Worm (Caenorhabditis elegans): ENCODE data around the gene wrn-1.
A peak's percentile ranks its signal among the peaks of the same experiment; 100 is the strongest.

wrn-1 gene

ce11 chrII:6578378-6578777 is 23.6 kb downstream of the wrn-1 start, which contains the start of gene sra-31:
Gene sra-31, minus strand, starts transcription at chrII:6578478.
- TF ChIP-seq nhr-10 (tag; optimal IDR thresholded peaks at IDR 0.05) = no peak
- no peak for TF ChIP-seq mdl-1 (tag; optimal IDR thresholded peaks at IDR 0.05)
- TF ChIP-seq unc-39 (tag; optimal IDR thresholded peaks at IDR 0.05) = no peak
- TF ChIP-seq nhr-129 (tag; optimal IDR thresholded peaks at IDR 0.05) = no peak
- no peak for TF ChIP-seq crh-2 (tag; optimal IDR thresholded peaks at IDR 0.05)
- TF ChIP-seq nhr-77 (tag; optimal IDR thresholded peaks at IDR 0.05) = no peak
- no peak for TF ChIP-seq nhr-12 (tag; optimal IDR thresholded peaks at IDR 0.05)
- no peak for TF ChIP-seq unc-55 (GFP tag; optimal IDR thresholded peaks at IDR 0.05)
- TF ChIP-seq mbf-1 (tag; optimal IDR thresholded peaks at IDR 0.05) = no peak
- no peak for TF ChIP-seq blmp-1 (tag; optimal IDR thresholded peaks at IDR 0.05; ENCODE audit: insufficient read depth)
- no peak for TF ChIP-seq dmd-4 (tag; optimal IDR thresholded peaks at IDR 0.05)
- TF ChIP-seq lin-11 (tag; optimal IDR thresholded peaks at IDR 0.05) = no peak
- TF ChIP-seq aly-2 (tag; optimal IDR thresholded peaks at IDR 0.05) = no peak
- no peak for TF ChIP-seq ztf-11 (tag; optimal IDR thresholded peaks at IDR 0.05)
- TF ChIP-seq sma-9 (GFP tag; optimal IDR thresholded peaks at IDR 0.05) = no peak
- no peak for TF ChIP-seq sma-9 (tag; optimal IDR thresholded peaks at IDR 0.05)
- no peak for TF ChIP-seq nhr-11 (tag; optimal IDR thresholded peaks at IDR 0.05)
- TF ChIP-seq egl-27 (tag; optimal IDR thresholded peaks at IDR 0.05) = no peak
- TF ChIP-seq nhr-25 (tag; optimal IDR thresholded peaks at IDR 0.05) = no peak
- no peak for TF ChIP-seq ceh-82 (tag; optimal IDR thresholded peaks at IDR 0.05)
- TF ChIP-seq sem-4 (tag; optimal IDR thresholded peaks at IDR 0.05) = no peak

DNA sequence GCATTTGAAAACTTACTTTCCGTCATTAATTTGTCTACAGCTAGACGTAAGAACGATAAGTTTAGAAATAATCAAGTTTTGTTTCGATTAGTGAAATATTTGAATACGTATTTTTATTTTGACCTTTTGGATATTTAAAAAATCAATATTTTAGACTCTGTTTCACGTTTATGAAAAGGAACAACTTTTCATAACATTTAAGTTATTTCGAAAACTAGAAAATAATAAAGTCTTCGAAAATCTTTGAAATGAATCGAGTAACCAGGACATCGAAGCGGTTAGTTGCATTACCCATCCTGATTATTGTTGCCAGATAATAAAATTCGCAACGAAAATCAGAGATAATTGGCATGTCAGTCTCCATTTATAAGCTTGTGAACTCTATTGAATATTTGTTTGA is 26.5 kb downstream of the wrn-1 start, which contains the start of gene C56C10.6:
Gene C56C10.6 (minus strand): TSS at position 101 of the 400 bp plus-strand sequence.
- TF ChIP-seq Y55F3AM.14 (GFP tag; optimal IDR thresholded peaks at IDR 0.05) (no peak), elt-3 (tag; optimal IDR thresholded peaks at IDR 0.05) (no peak), ceh-82 (tag; optimal IDR thresholded peaks at IDR 0.05) (no peak), snpc-4 (tag; optimal IDR thresholded peaks at IDR 0.05) (no peak), unc-55 (GFP tag; optimal IDR thresholded peaks at IDR 0.05) (no peak), nhr-11 (tag; optimal IDR thresholded peaks at IDR 0.05) (no peak), nhr-10 (tag; optimal IDR thresholded peaks at IDR 0.05) (no peak), nhr-129 (tag; optimal IDR thresholded peaks at IDR 0.05) (no peak), mdl-1 (tag; optimal IDR thresholded peaks at IDR 0.05) (no peak)

DNA sequence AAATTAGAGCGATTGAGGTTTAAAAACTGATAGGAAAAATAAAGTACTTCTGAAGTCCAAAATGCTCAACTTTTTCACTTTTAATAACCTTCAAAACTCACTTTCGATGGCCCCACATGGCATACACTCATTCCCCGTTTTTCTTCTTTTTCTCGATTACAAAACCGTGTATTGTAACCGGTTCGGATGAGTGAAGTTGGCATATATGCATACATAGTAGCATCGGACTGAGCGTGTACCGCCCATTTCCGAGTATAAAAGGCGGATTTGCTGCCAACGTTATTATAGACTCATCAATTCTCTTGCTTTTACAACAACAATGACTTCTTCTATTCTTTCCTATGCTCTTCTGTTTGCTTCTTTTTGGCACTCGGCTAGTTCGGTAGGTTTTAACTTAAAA is 28.0 kb downstream of the wrn-1 start, which contains the start of gene C56C10.4:
Gene C56C10.4 (plus strand): TSS at position 301 of the 400 bp plus-strand sequence.
- no peak for TF ChIP-seq fos-1 (tag; optimal IDR thresholded peaks at IDR 0.05)
- no peak for TF ChIP-seq nhr-23 (tag; optimal IDR thresholded peaks at IDR 0.05)
- TF ChIP-seq elt-3 (tag; optimal IDR thresholded peaks at IDR 0.05) = no peak
- no peak for TF ChIP-seq mab-5 (tag; optimal IDR thresholded peaks at IDR 0.05)
- no peak for TF ChIP-seq sma-3 (GFP tag; optimal IDR thresholded peaks at IDR 0.05)

DNA sequence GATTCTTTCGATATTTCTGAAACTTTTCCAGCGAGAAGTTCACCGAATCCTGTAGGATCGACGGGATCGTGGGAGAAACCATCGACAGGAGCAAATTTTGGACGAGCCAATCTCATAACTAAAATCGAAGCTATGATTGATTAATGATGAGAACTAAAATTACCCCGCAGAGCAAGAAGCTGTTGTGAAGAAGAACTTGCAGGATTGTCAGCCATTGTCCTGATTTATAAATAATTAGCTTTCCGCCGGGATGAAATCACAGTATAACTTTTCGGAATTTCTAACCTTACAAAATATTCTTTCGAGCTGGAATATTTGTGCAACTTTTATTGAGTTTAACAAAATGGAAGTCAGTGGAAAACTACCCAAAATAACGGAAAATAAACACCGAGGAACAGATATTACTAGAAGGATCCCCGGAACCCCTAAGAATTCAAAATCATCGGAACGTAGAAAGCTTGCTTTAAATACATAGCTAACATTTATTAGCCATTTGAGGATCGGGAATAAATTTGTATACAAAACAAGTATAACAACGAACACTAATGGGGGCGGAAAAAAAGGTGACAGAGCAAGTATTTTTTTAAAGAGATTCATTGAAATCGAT is 32.6 kb downstream of the wrn-1 start, which contains the start of gene C56C10.7:
Gene C56C10.7 (minus strand): TSS at position 312 of the 607 bp plus-strand sequence.
- no peak for TF ChIP-seq mbf-1 (tag; optimal IDR thresholded peaks at IDR 0.05)
- TF ChIP-seq ztf-4 (tag; optimal IDR thresholded peaks at IDR 0.05) = peak; percentile 69
- peak; percentile 40 for TF ChIP-seq ama-1 (optimal IDR thresholded peaks at IDR 0.05)
- peak; percentile 27 for TF ChIP-seq sma-9 (GFP tag; optimal IDR thresholded peaks at IDR 0.05)
- TF ChIP-seq sma-9 (tag; optimal IDR thresholded peaks at IDR 0.05) = no peak
- TF ChIP-seq ceh-16 (tag; optimal IDR thresholded peaks at IDR 0.05) = no peak
- TF ChIP-seq lin-39 (tag; optimal IDR thresholded peaks at IDR 0.05) = no peak
- TF ChIP-seq nhr-11 (tag; optimal IDR thresholded peaks at IDR 0.05) = no peak
- no peak for TF ChIP-seq R02D3.7 (tag; optimal IDR thresholded peaks at IDR 0.05)
- no peak for TF ChIP-seq sem-4 (tag; optimal IDR thresholded peaks at IDR 0.05)
- TF ChIP-seq mdl-1 (tag; optimal IDR thresholded peaks at IDR 0.05) = no peak
- no peak for TF ChIP-seq aly-2 (tag; optimal IDR thresholded peaks at IDR 0.05)
- TF ChIP-seq sma-3 (GFP tag; optimal IDR thresholded peaks at IDR 0.05) = peak; percentile 33
- no peak for TF ChIP-seq skn-1 (tag; optimal IDR thresholded peaks at IDR 0.05)
- TF ChIP-seq lsy-2 (tag; optimal IDR thresholded peaks at IDR 0.05) = peak; percentile 25 to 50
- no peak for TF ChIP-seq mab-5 (tag; optimal IDR thresholded peaks at IDR 0.05)
- TF ChIP-seq unc-55 (GFP tag; optimal IDR thresholded peaks at IDR 0.05) = no peak
- no peak for TF ChIP-seq nhr-21 (tag; optimal IDR thresholded peaks at IDR 0.05)
- no peak for TF ChIP-seq nhr-25 (tag; optimal IDR thresholded peaks at IDR 0.05)
- no peak for TF ChIP-seq snpc-4 (tag; optimal IDR thresholded peaks at IDR 0.05)
- no peak for TF ChIP-seq ceh-82 (tag; optimal IDR thresholded peaks at IDR 0.05)
- no peak for TF ChIP-seq zag-1 (tag; optimal IDR thresholded peaks at IDR 0.05)
- TF ChIP-seq crh-2 (tag; optimal IDR thresholded peaks at IDR 0.05) = peak; percentile 51

Measured in whole organism, L2 larva.